Fruit fly (Drosophila melanogaster) S2 (cell line): ENCODE results near the gene CG9040.

ENCODE experiments used
- CG8478 ChIP-seq: fragments of >200 bp; optimal IDR thresholded peaks from 2 replicates; lab custom pipeline; 2018
- CTCF ChIP-seq, 2 experiments: fragments of >200 bp; optimal IDR thresholded peaks; 2 replicates each; lab custom pipeline; 2018

DNA sequence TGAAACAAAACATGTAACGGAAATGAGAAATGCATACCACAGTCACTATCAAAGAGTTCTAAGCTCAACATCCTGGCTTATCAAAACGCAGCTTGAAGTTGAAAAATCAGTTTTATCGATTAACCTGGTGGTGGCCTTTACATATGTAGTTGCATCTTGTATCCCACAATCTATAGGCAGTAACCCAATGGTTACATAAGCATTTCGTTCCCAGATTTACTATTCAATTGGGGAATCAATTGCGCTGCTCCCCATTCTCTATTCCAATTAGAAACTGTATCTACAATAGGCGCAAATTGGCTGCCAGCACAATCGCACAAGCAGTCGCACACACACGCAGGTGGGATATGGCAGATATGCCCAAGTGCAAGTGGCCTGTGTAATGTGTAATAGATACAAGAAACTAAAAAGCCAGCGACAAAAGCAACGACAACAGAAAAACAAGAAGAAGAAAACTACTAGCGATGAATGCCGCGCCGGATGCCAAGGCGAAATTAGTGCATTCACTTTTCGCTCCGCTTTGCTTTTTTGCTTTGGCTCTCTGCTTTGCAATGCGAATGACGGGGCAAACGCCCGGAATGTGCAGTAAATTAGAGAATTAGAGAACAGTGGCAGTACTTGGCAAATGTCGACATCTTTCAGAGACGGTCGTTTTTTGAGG is 18.1 kb downstream of the CG9040 start:
- TF ChIP-seq CTCF (optimal IDR thresholded peaks at IDR 0.05; lab: Kevin White, UChicago) (no peak), CG8478 (lab: Kevin White, UChicago) (no peak)
